Worm (Caenorhabditis elegans) whole organism, L3 larva: ENCODE results near the gene ZK809.5.

ENCODE experiments used
- R02D3.7 ChIP-seq: fragments of 150-350 bp; optimal IDR thresholded peaks from 2 replicates; lab custom pipeline; 2014; ENCODE audit warnings: missing biosample characterization, missing genetic modification characterization
- nhr-11 ChIP-seq: fragments of 150-350 bp; optimal IDR thresholded peaks from 2 replicates; lab custom pipeline; 2014; ENCODE audit warnings: missing biosample characterization, missing genetic modification characterization
- zag-1 ChIP-seq: fragments of 150-350 bp; optimal IDR thresholded peaks from 2 replicates; lab custom pipeline; 2014; ENCODE audit warnings: missing biosample characterization, missing genetic modification characterization

DNA sequence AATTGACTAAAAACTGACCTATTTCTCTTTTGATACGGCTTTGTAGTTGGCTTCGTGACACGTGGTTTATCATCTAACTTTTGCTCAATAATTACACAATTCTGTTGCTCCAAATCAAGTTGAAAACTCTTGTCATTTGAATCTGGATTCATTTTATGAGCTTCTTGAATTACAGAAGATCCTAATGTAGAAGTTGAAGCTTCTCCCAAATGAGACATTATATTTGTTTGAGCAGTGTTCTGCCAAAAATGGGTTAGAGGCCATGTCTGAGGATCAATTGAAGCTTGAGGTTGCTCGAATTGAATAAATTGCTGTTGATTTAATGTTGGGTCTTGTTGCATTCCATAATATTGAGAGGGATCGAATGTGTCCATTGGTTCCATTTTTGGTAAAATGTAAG, 41.0 kb downstream of the ZK809.5 start:
- TF ChIP-seq R02D3.7 (no peak), zag-1 (no peak), nhr-11 (tag; lab: Kevin White, UChicago) (no peak)
